Fruit fly (Drosophila melanogaster): Measurements from ENCODE around the gene RhoGAP16F.
A peak's percentile ranks its signal among the peaks of the same experiment; 100 is the strongest.

The RhoGAP16F gene

DNA sequence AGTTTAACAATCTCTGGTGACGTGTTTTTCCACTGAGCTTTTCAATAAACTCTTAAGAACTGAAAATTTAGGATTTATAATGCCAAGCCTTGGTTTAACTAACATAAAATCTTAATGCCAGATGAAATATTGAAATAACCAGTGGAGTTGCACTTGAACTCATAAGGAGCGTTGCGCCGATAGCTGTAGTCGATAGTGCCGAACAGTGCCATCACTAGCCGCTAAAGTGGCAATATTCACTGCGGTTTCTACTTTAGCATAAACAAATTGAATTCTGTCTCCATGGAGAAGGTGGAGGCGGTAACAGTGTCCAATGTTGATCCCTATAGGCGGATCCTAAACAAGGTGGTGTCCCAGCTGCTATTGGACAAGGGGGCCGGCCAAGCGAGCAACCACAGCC lies 8.8 kb downstream of the RhoGAP16F start, which contains the start of gene Taf8 (continued):
- no peak for TF ChIP-seq Dad (GFP tag; optimal IDR thresholded peaks at IDR 0.05)
- TF ChIP-seq Side (GFP tag; optimal IDR thresholded peaks at IDR 0.05) = no peak
- TF ChIP-seq ash1 (GFP tag; optimal IDR thresholded peaks at IDR 0.05) = no peak
- no peak for TF ChIP-seq Optix (GFP tag; IDR thresholded peaks at IDR 0.05)
- TF ChIP-seq bab2 (GFP tag; optimal IDR thresholded peaks at IDR 0.05) = no peak
- no peak for TF ChIP-seq CG17568 (GFP tag; optimal IDR thresholded peaks at IDR 0.05)
- TF ChIP-seq Dfd (GFP tag; optimal IDR thresholded peaks at IDR 0.05) = no peak
- TF ChIP-seq usp (GFP tag; optimal IDR thresholded peaks at IDR 0.05) = no peak
- TF ChIP-seq Poxn (GFP tag; IDR thresholded peaks at IDR 0.05) = no peak
- no peak for TF ChIP-seq CG8290 (GFP tag; optimal IDR thresholded peaks at IDR 0.05)
- TF ChIP-seq CG8290 (tag; optimal IDR thresholded peaks at IDR 0.05) = peak in 1 of 2 experiments; percentile 31
- no peak for TF ChIP-seq CG8388 (GFP tag; optimal IDR thresholded peaks at IDR 0.05)
- TF ChIP-seq dysf (GFP tag; IDR thresholded peaks at IDR 0.05) = no peak
- TF ChIP-seq CG16813 (GFP tag; IDR thresholded peaks at IDR 0.05; ENCODE audit: partially characterized antibody) = peak; percentile 81
- no peak for TF ChIP-seq Bteb2 (GFP tag; optimal IDR thresholded peaks at IDR 0.05)
- TF ChIP-seq luna (GFP tag; optimal IDR thresholded peaks at IDR 0.05) = no peak
- TF ChIP-seq CG17829 (tag; optimal IDR thresholded peaks at IDR 0.05) = no peak
- TF ChIP-seq CG9437 (GFP tag; optimal IDR thresholded peaks at IDR 0.05) = no peak
- TF ChIP-seq CG6272 (GFP tag; IDR thresholded peaks at IDR 0.05) = 0 out of 2 replicates have a peak, but pooled peaks have one; percentile 10
- TF ChIP-seq CG13296 (GFP tag; optimal IDR thresholded peaks at IDR 0.05) = no peak
- no peak for TF ChIP-seq slp2 (GFP tag; optimal IDR thresholded peaks at IDR 0.05)
- TF ChIP-seq Stat92E (GFP tag; optimal IDR thresholded peaks at IDR 0.05) = no peak
- TF ChIP-seq CG8281 (tag; optimal IDR thresholded peaks at IDR 0.05) = no peak
- no peak for TF ChIP-seq Hr39 (optimal IDR thresholded peaks at IDR 0.05)
- TF ChIP-seq tx (GFP tag; optimal IDR thresholded peaks at IDR 0.05) = no peak
- TF ChIP-seq gt (GFP tag; IDR thresholded peaks at IDR 0.05) = no peak
- no peak for TF ChIP-seq her (GFP tag; optimal IDR thresholded peaks at IDR 0.05)
- TF ChIP-seq CG8478 (optimal IDR thresholded peaks at IDR 0.05) = no peak
- 0 out of 2 replicates have a peak, but pooled peaks have one; percentile 7 for TF ChIP-seq sob (GFP tag; IDR thresholded peaks at IDR 0.05)
- no peak for TF ChIP-seq CG15479 (GFP tag; optimal IDR thresholded peaks at IDR 0.05)
- no peak for TF ChIP-seq D19B (GFP tag; optimal IDR thresholded peaks at IDR 0.05)
- TF ChIP-seq cg (GFP tag; optimal IDR thresholded peaks at IDR 0.05) = no peak
- no peak for TF ChIP-seq jing (GFP tag; optimal IDR thresholded peaks at IDR 0.05)
- TF ChIP-seq trem (tag; optimal IDR thresholded peaks at IDR 0.05) = no peak
- no peak for TF ChIP-seq CG10366 (GFP tag; IDR thresholded peaks at IDR 0.05)
- TF ChIP-seq Opbp (GFP tag; IDR thresholded peaks at IDR 0.05; ENCODE audit: partially characterized antibody) = peak; percentile 81; the same call in 2 of the 3 replicates
- peak; percentile 68 for TF ChIP-seq CG9932 (GFP tag; IDR thresholded peaks at IDR 0.05)
- TF ChIP-seq zfh2 (GFP tag; optimal IDR thresholded peaks at IDR 0.05) = peak; percentile 38

DNA sequence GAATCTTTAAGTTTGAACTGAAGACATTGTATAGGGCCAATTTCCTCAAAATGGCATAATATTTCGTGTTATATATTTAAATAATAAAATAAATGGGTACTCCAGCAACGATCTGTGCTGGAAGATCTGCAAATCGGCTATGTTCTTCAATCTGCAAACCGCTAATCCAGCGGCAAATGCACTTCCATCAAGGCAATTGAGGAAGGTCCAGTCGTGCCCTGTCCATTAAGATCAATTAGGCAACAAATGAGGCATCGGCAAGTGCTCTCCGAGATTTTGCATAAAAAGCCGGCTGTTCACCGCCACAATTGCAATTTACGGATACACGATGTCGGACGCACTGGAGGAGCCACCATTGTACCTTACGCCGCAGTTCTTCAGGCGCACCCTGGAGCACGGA lies 10.4 kb downstream of the RhoGAP16F start, which contains the start of gene CG7135:
TSS of gene CG7135 (plus strand) at position 301 of the 400 bp plus-strand sequence.
- TF ChIP-seq Atf-2 (GFP tag; optimal IDR thresholded peaks at IDR 0.05) = no peak
- TF ChIP-seq bcd (GFP tag; optimal IDR thresholded peaks at IDR 0.05) = no peak
- no peak for TF ChIP-seq cg (GFP tag; optimal IDR thresholded peaks at IDR 0.05)
- TF ChIP-seq CG11085 (GFP tag; IDR thresholded peaks at IDR 0.05) = no peak
- no peak for TF ChIP-seq CG16813 (GFP tag; IDR thresholded peaks at IDR 0.05; ENCODE audit: partially characterized antibody)
- no peak for TF ChIP-seq Dbx (GFP tag; IDR thresholded peaks at IDR 0.05)
- no peak for TF ChIP-seq CG2116 (GFP tag; optimal IDR thresholded peaks at IDR 0.05)
- no peak for TF ChIP-seq ftz-f1 (GFP tag; optimal IDR thresholded peaks at IDR 0.05)
- TF ChIP-seq dysf (GFP tag; IDR thresholded peaks at IDR 0.05) = no peak
- no peak for TF ChIP-seq CG14441 (GFP tag; IDR thresholded peaks at IDR 0.05)
- no peak for TF ChIP-seq gce (GFP tag; IDR thresholded peaks at IDR 0.05)
- TF ChIP-seq sc (optimal IDR thresholded peaks at IDR 0.05) = no peak
- TF ChIP-seq sc (GFP tag; optimal IDR thresholded peaks at IDR 0.05) = no peak
- no peak for TF ChIP-seq Eip74EF (GFP tag; optimal IDR thresholded peaks at IDR 0.05)
- no peak for TF ChIP-seq CG31441 (GFP tag; IDR thresholded peaks at IDR 0.05)
- no peak for TF ChIP-seq CG1233 (GFP tag; optimal IDR thresholded peaks at IDR 0.05)

Measured in whole organism, embryonic.